Fruit fly (Drosophila melanogaster) whole organism, embryonic: ENCODE measurements around the gene cac.
A peak's percentile ranks its signal among the peaks of the same experiment; 100 is the strongest.

Source experiments
- Atf6 ChIP-seq: fragments of 200-800 bp; sonication (Bioruptor generic); IDR thresholded peaks from 2 replicates; pipeline ENCODE4 v1.3.6; 2022; ENCODE audit warnings: missing biosample characterization, missing genetic modification characterization
- Awh ChIP-seq: fragments of 200-800 bp; sonication (Bioruptor generic); IDR thresholded peaks from 2 replicates; pipeline ENCODE4, ENCODE4 v1.3.6; 2022; ENCODE audit warnings: missing biosample characterization, missing genetic modification characterization
- B-H2 ChIP-seq: fragments of 200-800 bp; sonication (Bioruptor generic); optimal IDR thresholded peaks from 2 replicates; lab custom pipeline; 2018; ENCODE audit warnings: missing biosample characterization, mild to moderate bottlenecking, missing genetic modification characterization
- CG10267 ChIP-seq: fragments of 200-800 bp; sonication (Bioruptor generic); optimal IDR thresholded peaks from 2 replicates; lab custom pipeline; 2018; ENCODE audit warnings: missing biosample characterization, mild to moderate bottlenecking, missing genetic modification characterization, moderate library complexity
- CG11247 ChIP-seq: fragments of 200-800 bp; sonication (Bioruptor generic); IDR thresholded peaks from 2 replicates; pipeline ENCODE4 v1.3.6; 2022; ENCODE audit warnings: missing biosample characterization, missing genetic modification characterization
- CG11723 ChIP-seq: fragments of 200-800 bp; sonication (Bioruptor generic); optimal IDR thresholded peaks from 2 replicates; lab custom pipeline; 2017; ENCODE audit warnings: missing biosample characterization, mild to moderate bottlenecking, missing genetic modification characterization
- CG13296 ChIP-seq: fragments of 200-800 bp; sonication (Bioruptor generic); optimal IDR thresholded peaks from 3 replicates; lab custom pipeline; 2018; ENCODE audit warnings: missing biosample characterization, mild to moderate bottlenecking, missing genetic modification characterization
- CG13424 ChIP-seq: fragments of 200-800 bp; sonication (Bioruptor generic); optimal IDR thresholded peaks from 2 replicates; lab custom pipeline; 2019; ENCODE audit warnings: missing biosample characterization, mild to moderate bottlenecking, missing genetic modification characterization, moderate library complexity
- CG14710 ChIP-seq: fragments of 200-800 bp; sonication (Bioruptor generic); optimal IDR thresholded peaks from 3 replicates; lab custom pipeline; 2019; ENCODE audit warnings: missing biosample characterization, mild to moderate bottlenecking, missing genetic modification characterization, moderate library complexity
- CG15073 ChIP-seq: fragments of 200-800 bp; sonication (Bioruptor generic); optimal IDR thresholded peaks from 2 replicates; lab custom pipeline; 2016; ENCODE audit warnings: missing biosample characterization, missing genetic modification characterization
- CG17359 ChIP-seq: fragments of 200-800 bp; sonication (Bioruptor generic); optimal IDR thresholded peaks from 3 replicates; lab custom pipeline; 2018; ENCODE audit warnings: missing biosample characterization, mild to moderate bottlenecking, missing genetic modification characterization, moderate library complexity
- CG1792 ChIP-seq: fragments of 200-800 bp; sonication (Bioruptor generic); optimal IDR thresholded peaks from 2 replicates; lab custom pipeline; 2016; ENCODE audit warnings: missing biosample characterization, missing genetic modification characterization
- CG18011 ChIP-seq: fragments of 200-800 bp; sonication (Bioruptor generic); optimal IDR thresholded peaks from 2 replicates; lab custom pipeline; 2017; ENCODE audit warnings: missing biosample characterization, missing genetic modification characterization, mild to moderate bottlenecking, moderate library complexity, missing genotype
- CG18599 ChIP-seq: fragments of 200-800 bp; sonication (Bioruptor generic); optimal IDR thresholded peaks from 3 replicates; lab custom pipeline; 2017; ENCODE audit warnings: missing biosample characterization, missing genetic modification characterization, mild to moderate bottlenecking, moderate library complexity, missing genetic modification reagents
- CG31365 ChIP-seq: fragments of 200-800 bp; sonication (Bioruptor generic); optimal IDR thresholded peaks from 2 replicates; lab custom pipeline; 2018; ENCODE audit warnings: missing biosample characterization, mild to moderate bottlenecking, missing genetic modification characterization
- CG3847 ChIP-seq: fragments of 200-800 bp; sonication (Bioruptor generic); IDR thresholded peaks from 2 replicates; pipeline ENCODE4 v1.3.6; 2022; ENCODE audit warnings: missing biosample characterization, missing genetic modification characterization
- CG5180 ChIP-seq: fragments of 200-800 bp; sonication (Bioruptor generic); optimal IDR thresholded peaks from 3 replicates; lab custom pipeline; 2017; ENCODE audit warnings: missing biosample characterization, missing genetic modification characterization, mild to moderate bottlenecking, moderate library complexity, missing genetic modification reagents
- CG6683 ChIP-seq: fragments of 200-800 bp; sonication (Bioruptor generic); optimal IDR thresholded peaks from 2 replicates; lab custom pipeline; 2017; ENCODE audit warnings: missing biosample characterization, mild to moderate bottlenecking, missing genetic modification characterization, missing genetic modification reagents
- CG7556 ChIP-seq: fragments of 200-800 bp; sonication (Bioruptor generic); optimal IDR thresholded peaks from 2 replicates; lab custom pipeline; 2017; ENCODE audit warnings: missing biosample characterization, mild to moderate bottlenecking, missing genetic modification characterization
- CG9932 ChIP-seq: fragments of 200-800 bp; sonication (Bioruptor generic); IDR thresholded peaks from 2 replicates; pipeline ENCODE4 v1.3.6; 2022; ENCODE audit warnings: missing biosample characterization, missing genetic modification characterization
- Camta ChIP-seq: fragments of 200-800 bp; sonication (Bioruptor generic); optimal IDR thresholded peaks from 2 replicates; lab custom pipeline; 2016; ENCODE audit warnings: missing biosample characterization, missing genetic modification characterization
- Chrac-16 ChIP-seq: fragments of 200-800 bp; sonication (Bioruptor generic); optimal IDR thresholded peaks from 3 replicates; lab custom pipeline; 2016; ENCODE audit warnings: missing biosample characterization, missing genetic modification characterization
- CkIIα-i1 ChIP-seq: fragments of 200-800 bp; sonication (Bioruptor generic); IDR thresholded peaks from 2 replicates; pipeline ENCODE4 v1.3.6; 2022; ENCODE audit warnings: missing biosample characterization, missing genetic modification characterization
- D19B ChIP-seq: fragments of 200-800 bp; sonication (Bioruptor generic); optimal IDR thresholded peaks from 2 replicates; lab custom pipeline; 2017; ENCODE audit warnings: missing biosample characterization, mild to moderate bottlenecking, missing genetic modification characterization
- Dbx ChIP-seq: fragments of 200-800 bp; sonication (Bioruptor generic); IDR thresholded peaks from 3 replicates; pipeline ENCODE4 v1.3.6; 2022; ENCODE audit warnings: missing biosample characterization, missing genetic modification characterization
- Deaf1 ChIP-seq: fragments of 200-800 bp; optimal IDR thresholded peaks from 3 replicates; lab custom pipeline; 2019; ENCODE audit warnings: missing biosample characterization, mild to moderate bottlenecking, missing genetic modification characterization, moderate library complexity
- Dip3 ChIP-seq: fragments of 200-800 bp; sonication (Bioruptor generic); optimal IDR thresholded peaks from 3 replicates; lab custom pipeline; 2016; ENCODE audit warnings: missing biosample characterization, missing genetic modification characterization
- E2f1 ChIP-seq: fragments of 200-800 bp; sonication (Bioruptor generic); IDR thresholded peaks from 2 replicates; pipeline ENCODE4 v1.3.6; 2022; ENCODE audit warnings: missing biosample characterization, missing genetic modification characterization
- E2f2 ChIP-seq: fragments of 200-800 bp; sonication (Bioruptor generic); IDR thresholded peaks from 2 replicates; pipeline ENCODE4 v1.3.6; 2022; ENCODE audit warnings: missing biosample characterization, missing genetic modification characterization
- HHEX ChIP-seq: fragments of 200-800 bp; sonication (Bioruptor generic); optimal IDR thresholded peaks from 3 replicates; lab custom pipeline; 2017; ENCODE audit warnings: missing biosample characterization, mild to moderate bottlenecking, missing genetic modification characterization, missing genetic modification reagents
- Hr3 ChIP-seq: fragments of 200-800 bp; sonication (Bioruptor generic); optimal IDR thresholded peaks from 3 replicates; lab custom pipeline; 2016; ENCODE audit warnings: missing biosample characterization, missing genetic modification characterization
- Hr51 ChIP-seq, 2 experiments: fragments of 200-800 bp; sonication (Bioruptor generic); optimal IDR thresholded peaks; 2 replicates in 1 of 2; 3 replicates in 1 of 2; lab custom pipeline; 2016 to 2018; ENCODE audit warnings: missing biosample characterization in 2 of 2, missing genetic modification characterization in 2 of 2, mild to moderate bottlenecking in 1 of 2, moderate library complexity in 1 of 2
- Kr ChIP-seq: fragments of 200-800 bp; sonication (Bioruptor generic); optimal IDR thresholded peaks from 2 replicates; lab custom pipeline; 2017; ENCODE audit warnings: missing biosample characterization, mild to moderate bottlenecking, missing genetic modification characterization
- NfI ChIP-seq: fragments of 200-800 bp; sonication (Bioruptor generic); optimal IDR thresholded peaks from 3 replicates; lab custom pipeline; 2018; ENCODE audit warnings: missing biosample characterization, mild to moderate bottlenecking, missing genetic modification characterization, moderate library complexity
- Xrp1 ChIP-seq: fragments of 200-800 bp; sonication (Bioruptor generic); IDR thresholded peaks from 2 replicates; pipeline ENCODE4 v1.3.6; 2022; ENCODE audit warnings: missing biosample characterization, missing genetic modification characterization
- bbx ChIP-seq: fragments of 200-800 bp; sonication (Bioruptor generic); IDR thresholded peaks from 2 replicates; pipeline ENCODE4 v1.3.6; 2022; ENCODE audit warnings: missing biosample characterization, missing genetic modification characterization; ENCODE audit not compliant: partially characterized antibody
- bigmax ChIP-seq: fragments of 200-800 bp; sonication (Bioruptor generic); optimal IDR thresholded peaks from 2 replicates; lab custom pipeline; 2018; ENCODE audit warnings: missing biosample characterization, mild to moderate bottlenecking, missing genetic modification characterization
- bsh ChIP-seq, 2 experiments: fragments of 200-800 bp; sonication (Bioruptor generic); optimal IDR thresholded peaks; 2 replicates each; lab custom pipeline; 2017 to 2018; ENCODE audit warnings: mild to moderate bottlenecking in 2 of 2, missing biosample characterization in 2 of 2, missing genetic modification characterization in 2 of 2, moderate library complexity in 1 of 2
- exex ChIP-seq: fragments of 200-800 bp; sonication (Bioruptor generic); optimal IDR thresholded peaks from 4 replicates; lab custom pipeline; 2018; ENCODE audit warnings: missing biosample characterization, mild to moderate bottlenecking, missing genetic modification characterization, moderate library complexity
- gem ChIP-seq: fragments of 200-800 bp; sonication (Bioruptor generic); optimal IDR thresholded peaks from 2 replicates; lab custom pipeline; 2019; ENCODE audit warnings: missing biosample characterization, mild to moderate bottlenecking, missing genetic modification characterization, moderate library complexity
- grau ChIP-seq: fragments of 200-800 bp; optimal IDR thresholded peaks from 3 replicates; lab custom pipeline; 2019; ENCODE audit warnings: missing biosample characterization, mild to moderate bottlenecking, missing genetic modification characterization, moderate library complexity
- inv ChIP-seq: fragments of 200-800 bp; sonication (Bioruptor generic); IDR thresholded peaks from 2 replicates; pipeline ENCODE4 v1.3.6; 2022; ENCODE audit warnings: missing biosample characterization, missing genetic modification characterization; ENCODE audit not compliant: partially characterized antibody
- lola ChIP-seq, 3 experiments: fragments of >200 bp in 2 of 3; fragments of 200-800 bp in 1 of 3; sonication (Bioruptor generic) in 1 of 3; optimal IDR thresholded peaks; 2 replicates each; lab custom pipeline; 2017 to 2019; ENCODE audit warnings: missing biosample characterization in 3 of 3, missing genetic modification characterization in 3 of 3, mild to moderate bottlenecking in 1 of 3, moderate library complexity in 1 of 3
- maf-S ChIP-seq: fragments of 200-800 bp; sonication (Bioruptor generic); optimal IDR thresholded peaks from 2 replicates; lab custom pipeline; 2016; ENCODE audit warnings: missing biosample characterization, missing genetic modification characterization
- nerfin-1 ChIP-seq: fragments of 200-800 bp; sonication (Bioruptor generic); optimal IDR thresholded peaks from 3 replicates; lab custom pipeline; 2019; ENCODE audit warnings: missing biosample characterization, mild to moderate bottlenecking, missing genetic modification characterization, moderate library complexity
- shn ChIP-seq: fragments of 200-800 bp; sonication (Bioruptor generic); optimal IDR thresholded peaks from 3 replicates; lab custom pipeline; 2016; ENCODE audit warnings: missing biosample characterization, missing genetic modification characterization
- sr ChIP-seq: fragments of 200-800 bp; sonication (Bioruptor generic); IDR thresholded peaks from 3 replicates; pipeline ENCODE4 v1.3.6; 2022; ENCODE audit warnings: missing biosample characterization, missing genetic modification characterization
- ssp ChIP-seq: fragments of 200-800 bp; sonication (Bioruptor generic); IDR thresholded peaks from 2 replicates; pipeline ENCODE4 v1.3.6; 2022; ENCODE audit warnings: missing biosample characterization, missing genetic modification characterization
- stc ChIP-seq: fragments of 200-800 bp; sonication (Bioruptor generic); IDR thresholded peaks from 2 replicates; pipeline ENCODE4 v1.3.6; 2022; ENCODE audit warnings: missing biosample characterization, missing genetic modification characterization
- vvl ChIP-seq: fragments of 200-800 bp; sonication (Bioruptor generic); IDR thresholded peaks from 2 replicates; pipeline ENCODE4 v1.3.6; 2022; ENCODE audit warnings: missing biosample characterization, missing genetic modification characterization

cac gene

DNA sequence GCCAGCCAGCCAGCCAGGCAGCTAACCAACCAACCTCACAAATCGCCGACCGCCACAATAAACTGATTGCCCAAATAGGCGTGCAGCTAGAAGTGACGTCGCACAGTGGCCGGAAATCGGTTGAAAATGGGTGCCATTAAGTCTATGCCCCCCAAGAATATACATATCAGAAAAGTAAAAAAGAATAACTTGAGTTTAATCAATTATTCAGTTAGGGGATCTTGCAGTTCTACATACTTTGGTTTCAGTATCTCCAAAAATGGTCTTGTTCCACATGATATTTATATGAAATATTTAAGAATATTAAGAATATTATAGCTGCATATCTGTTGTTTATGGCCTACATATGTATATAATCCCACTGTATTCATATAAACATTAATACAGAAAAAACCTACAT is 99.5 kb downstream of the cac start (continued):
- TF ChIP-seq stc (GFP tag; lab: Robert Waterston, UW) (no peak), Camta (GFP tag; lab: Kevin White, UChicago) (no peak), Hr51 (GFP tag; optimal IDR thresholded peaks at IDR 0.05; lab: Kevin White, UChicago) (peak in 1 of 2 experiments; percentile 69), Awh (GFP tag; lab: Robert Waterston, UW) (0 out of 2 replicates have a peak, but pooled peaks have one; percentile 16), NfI (GFP tag; lab: Kevin White, UChicago) (peak; percentile 41), CG31365 (tag; lab: Kevin White, UChicago) (no peak), CG3847 (GFP tag; lab: Robert Waterston, UW) (peak; percentile 48), CG14710 (tag; lab: Kevin White, UChicago) (no peak), CG5180 (GFP tag; lab: Kevin White, UChicago) (peak; percentile 19), CG11247 (GFP tag; lab: Robert Waterston, UW) (no peak), CG18599 (GFP tag; lab: Kevin White, UChicago) (peak; percentile 57), CG1792 (GFP tag; lab: Kevin White, UChicago) (no peak), gem (tag; lab: Kevin White, UChicago) (peak; percentile 71), ssp (GFP tag; lab: Robert Waterston, UW) (no peak), CG9932 (peak; percentile 58), E2f1 (no peak), CG13424 (peak; percentile 61), CG17359 (peak; percentile 37), CG11723 (GFP tag; lab: Kevin White, UChicago) (peak; percentile 24), grau (tag; lab: Kevin White, UChicago) (peak; percentile 67), inv (GFP tag; lab: Robert Waterston, UW) (no peak), CG6683 (peak; percentile 5), Dip3 (GFP tag; lab: Kevin White, UChicago) (peak; percentile 10), CG13296 (GFP tag; lab: Kevin White, UChicago) (peak; percentile 69), Dbx (GFP tag; lab: Robert Waterston, UW) (peak; percentile 44; the same call in 1 of the 3 replicates), CG18011 (GFP tag; lab: Kevin White, UChicago) (peak; percentile 6), HHEX (GFP tag; lab: Kevin White, UChicago) (peak; percentile 48), E2f2 (no peak), Chrac-16 (GFP tag; lab: Kevin White, UChicago) (peak; percentile 15), shn (GFP tag; lab: Kevin White, UChicago) (no peak), bbx (GFP tag; lab: Robert Waterston, UW) (no peak), Deaf1 (tag; lab: Kevin White, UChicago) (peak; percentile 39), CG15073 (GFP tag; lab: Kevin White, UChicago) (no peak), sr (GFP tag; lab: Robert Waterston, UW) (no peak), Xrp1 (GFP tag; lab: Robert Waterston, UW) (peak; percentile 48; the same call in 1 of the 2 replicates), vvl (GFP tag; lab: Robert Waterston, UW) (peak; percentile 52; the same call in 1 of the 2 replicates), maf-S (no peak), nerfin-1 (peak; percentile 0), D19B (peak; percentile 27), bigmax (no peak), CG7556 (GFP tag; lab: Kevin White, UChicago) (peak; percentile 53), bsh (GFP tag; optimal IDR thresholded peaks at IDR 0.05; lab: Kevin White, UChicago) (peak in 1 of 2 experiments; percentile 31), CG10267 (tag; lab: Kevin White, UChicago) (peak; percentile 6), exex (tag; lab: Kevin White, UChicago) (peak; percentile 26), CkIIα-i1 (no peak), Hr3 (GFP tag; lab: Kevin White, UChicago) (peak; percentile 16), B-H2 (peak; percentile 18), Atf6 (GFP tag; lab: Robert Waterston, UW) (peak; percentile 59; the same call in 1 of the 2 replicates), Kr (GFP tag; lab: Kevin White, UChicago) (no peak), lola (GFP tag; optimal IDR thresholded peaks at IDR 0.05; lab: Kevin White, UChicago) (no peak)
